Fruit fly (Drosophila melanogaster) whole organism, prepupa: ENCODE data around the gene CG31099.

Source experiments
- CG4318 ChIP-seq: fragments of 200-800 bp; sonication (Bioruptor generic); optimal IDR thresholded peaks from 3 replicates; lab custom pipeline; 2017; ENCODE audit warnings: missing biosample characterization, mild to moderate bottlenecking, missing genetic modification characterization
- CG8119 ChIP-seq: fragments of 200-800 bp; sonication (Bioruptor generic); IDR thresholded peaks from 3 replicates; pipeline ENCODE4 v1.3.6; 2022; ENCODE audit warnings: missing biosample characterization, missing genetic modification characterization
- Ets21C ChIP-seq: fragments of 200-800 bp; sonication (Bioruptor generic); optimal IDR thresholded peaks from 3 replicates; lab custom pipeline; 2016; ENCODE audit warnings: missing biosample characterization, missing genetic modification characterization
- Lpt ChIP-seq: fragments of 200-800 bp; sonication (Bioruptor generic); optimal IDR thresholded peaks from 3 replicates; lab custom pipeline; 2016; ENCODE audit warnings: missing biosample characterization, missing genetic modification characterization
- OdsH ChIP-seq: fragments of 200-800 bp; sonication (Bioruptor generic); optimal IDR thresholded peaks from 3 replicates; lab custom pipeline; 2016; ENCODE audit warnings: missing biosample characterization, missing genetic modification characterization
- eg ChIP-seq: fragments of 200-800 bp; sonication (Bioruptor generic); IDR thresholded peaks from 3 replicates; pipeline ENCODE4 v1.3.6; 2022; ENCODE audit warnings: missing biosample characterization, missing genetic modification characterization
- pdm3 ChIP-seq: fragments of 200-800 bp; sonication (Bioruptor generic); optimal IDR thresholded peaks from 3 replicates; lab custom pipeline; 2016; ENCODE audit warnings: missing biosample characterization, missing genetic modification characterization

dm6 chr3R:25281165-25281564, 29.6 kb downstream of the CG31099 start, which contains the start of gene CG11892:
- TF ChIP-seq OdsH (GFP tag; lab: Kevin White, UChicago) (no peak), Lpt (no peak), CG8119 (GFP tag; lab: Robert Waterston, UW) (no peak), Ets21C (GFP tag; lab: Kevin White, UChicago) (no peak), CG4318 (GFP tag; lab: Kevin White, UChicago) (no peak), pdm3 (GFP tag; lab: Kevin White, UChicago) (no peak), eg (GFP tag; lab: Robert Waterston, UW) (no peak)
